Worm (Caenorhabditis elegans): ENCODE measurements around the gene mig-15.

ce11 chrX:10376989-10377388 is 51.5 kb downstream of the mig-15 start:
- TF ChIP-seq sox-4 (tag; optimal IDR thresholded peaks at IDR 0.05) = no peak
- TF ChIP-seq rnt-1 (tag; optimal IDR thresholded peaks at IDR 0.05) = no peak
- TF ChIP-seq ceh-34 (tag; optimal IDR thresholded peaks at IDR 0.05) = no peak
- no peak for TF ChIP-seq ceh-31 (tag; optimal IDR thresholded peaks at IDR 0.05)
- no peak for TF ChIP-seq ama-1 (optimal IDR thresholded peaks at IDR 0.05)
- TF ChIP-seq unc-55 (GFP tag; optimal IDR thresholded peaks at IDR 0.05) = no peak
- no peak for TF ChIP-seq ahr-1 (tag; optimal IDR thresholded peaks at IDR 0.05)
- TF ChIP-seq lin-11 (tag; optimal IDR thresholded peaks at IDR 0.05) = no peak
- TF ChIP-seq unc-86 (tag; optimal IDR thresholded peaks at IDR 0.05) = no peak
- no peak for TF ChIP-seq Y22D7AL.16 (tag; optimal IDR thresholded peaks at IDR 0.05)
- no peak for TF ChIP-seq pat-9 (tag; optimal IDR thresholded peaks at IDR 0.05)
